Fruit fly (Drosophila melanogaster) S2 (cell line): ENCODE results near the gene CG13117.

Experiments
- CG8478 ChIP-seq: fragments of >200 bp; optimal IDR thresholded peaks from 2 replicates; lab custom pipeline; 2018
- CTCF ChIP-seq, 2 experiments: fragments of >200 bp; optimal IDR thresholded peaks; 2 replicates each; lab custom pipeline; 2018

The CG13117 gene

DNA sequence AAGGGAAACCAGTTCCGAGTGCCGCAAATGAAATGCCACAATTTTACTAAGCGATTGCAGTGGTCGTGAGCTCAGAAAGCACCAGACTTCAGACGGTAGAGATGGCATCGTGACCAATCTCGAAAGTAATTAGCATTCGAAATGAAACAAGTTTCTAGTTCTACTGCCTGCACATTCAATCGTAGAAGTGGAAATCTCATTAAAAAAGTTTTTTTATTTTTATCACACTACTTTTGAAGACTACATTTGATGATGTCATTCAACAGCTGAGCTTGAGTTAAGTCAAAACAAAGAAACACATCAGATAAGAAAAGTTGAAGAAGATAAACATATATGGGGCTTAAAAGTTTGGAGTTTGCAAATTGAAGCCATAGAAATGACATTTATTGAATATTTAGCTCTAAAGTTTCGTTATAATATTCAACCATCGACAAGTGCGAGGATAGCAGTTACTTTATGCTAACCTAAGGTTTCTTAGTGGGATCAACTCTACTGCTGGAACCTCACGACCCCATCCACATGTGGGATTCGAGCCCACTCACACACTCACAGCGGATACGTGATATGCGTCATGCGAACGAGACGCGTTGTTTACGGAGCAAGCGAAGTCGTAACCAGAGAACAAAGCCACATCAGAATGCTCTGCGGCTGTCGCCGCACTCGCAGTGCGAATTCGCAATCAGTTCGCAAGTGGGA is at the start of gene CG13117:
CG13117 (plus strand) TSS at position 646 of the 696 bp plus-strand sequence.
- no peak for TF ChIP-seq CG8478 (lab: Kevin White, UChicago)
- TF ChIP-seq CTCF (optimal IDR thresholded peaks at IDR 0.05; lab: Kevin White, UChicago) = no peak

- TF ChIP-seq CG8478 (lab: Kevin White, UChicago) (no peak), CTCF (optimal IDR thresholded peaks at IDR 0.05; lab: Kevin White, UChicago) (no peak)
These were observed 45.8 kb upstream of the CG13117 start for dm6 chr2L:9690550-9691197.

DNA sequence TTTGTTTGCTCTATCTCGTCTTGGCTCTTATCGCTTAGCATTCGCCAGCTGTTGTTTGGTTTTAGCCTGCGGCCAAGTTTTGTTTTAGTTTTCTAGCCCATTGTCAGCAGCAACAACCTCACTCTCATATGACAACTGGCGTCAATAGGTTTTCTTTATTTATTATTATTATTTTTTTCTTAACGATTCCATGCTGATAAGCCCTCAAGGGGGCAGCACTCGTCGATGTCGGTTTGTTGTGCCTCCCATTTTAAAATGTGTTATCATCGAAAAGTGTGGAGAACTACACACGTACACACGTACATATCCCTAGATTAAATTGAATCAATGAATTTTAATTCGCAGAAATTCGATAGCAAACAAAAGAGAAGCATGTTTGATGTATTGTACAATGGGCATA is 45.2 kb upstream of the CG13117 start:
- TF ChIP-seq CG8478 (lab: Kevin White, UChicago) (no peak), CTCF (optimal IDR thresholded peaks at IDR 0.05; lab: Kevin White, UChicago) (no peak)

DNA sequence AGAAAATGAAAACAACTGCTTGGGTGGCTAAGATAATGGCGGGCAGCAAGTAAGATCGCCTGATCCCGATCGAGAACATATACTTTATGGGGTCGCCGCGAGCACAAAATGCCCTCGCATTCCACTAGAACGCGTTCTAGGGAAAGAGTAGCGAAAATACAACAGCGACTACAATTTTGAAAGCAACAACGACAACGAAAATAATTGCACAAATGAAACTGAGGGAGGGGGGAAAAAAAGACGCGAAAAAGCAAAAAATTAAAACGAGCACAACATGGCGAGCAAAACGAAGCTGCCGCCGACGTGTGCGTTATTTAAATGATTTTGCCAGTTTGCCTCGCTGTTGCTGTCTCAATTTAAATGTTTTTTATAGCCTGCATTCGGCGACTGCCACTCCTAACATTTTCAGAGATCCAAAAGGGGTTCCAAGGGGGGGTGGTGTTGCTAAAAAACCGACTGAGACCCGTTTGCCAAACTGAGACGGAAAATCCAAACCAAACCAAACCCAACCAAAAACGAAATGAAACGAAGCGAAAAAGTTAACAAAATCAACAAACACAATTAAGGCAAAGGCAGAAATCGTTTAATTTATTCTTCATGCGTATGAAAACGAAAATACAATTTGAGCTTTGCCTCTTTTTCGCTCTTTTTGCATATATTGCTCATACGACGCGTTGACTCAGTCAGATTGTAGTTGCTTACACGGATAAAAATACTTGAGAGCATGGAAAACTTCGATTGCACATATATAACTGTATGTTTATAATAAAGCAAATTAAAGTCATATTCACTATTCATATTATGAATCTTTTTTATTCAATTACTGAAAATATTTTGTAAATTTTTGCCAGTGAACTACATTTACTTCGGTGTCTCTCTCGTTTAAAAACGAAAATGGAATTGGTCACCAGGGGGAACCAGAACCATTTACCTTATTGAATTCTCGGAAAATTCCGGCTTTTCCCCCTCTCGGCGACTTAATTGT is 43.8 kb upstream of the CG13117 start:
- TF ChIP-seq CTCF (optimal IDR thresholded peaks at IDR 0.05; lab: Kevin White, UChicago) (no peak), CG8478 (lab: Kevin White, UChicago) (no peak)

- TF ChIP-seq CG8478 (lab: Kevin White, UChicago) (no peak), CTCF (optimal IDR thresholded peaks at IDR 0.05; lab: Kevin White, UChicago) (no peak)
These were observed 42.4 kb upstream of the CG13117 start for dm6 chr2L:9693924-9694610.

- TF ChIP-seq CTCF (optimal IDR thresholded peaks at IDR 0.05; lab: Kevin White, UChicago) = no peak
- TF ChIP-seq CG8478 (lab: Kevin White, UChicago) = no peak
These were observed 40.7 kb upstream of the CG13117 start for dm6 chr2L:9695723-9696122.

DNA sequence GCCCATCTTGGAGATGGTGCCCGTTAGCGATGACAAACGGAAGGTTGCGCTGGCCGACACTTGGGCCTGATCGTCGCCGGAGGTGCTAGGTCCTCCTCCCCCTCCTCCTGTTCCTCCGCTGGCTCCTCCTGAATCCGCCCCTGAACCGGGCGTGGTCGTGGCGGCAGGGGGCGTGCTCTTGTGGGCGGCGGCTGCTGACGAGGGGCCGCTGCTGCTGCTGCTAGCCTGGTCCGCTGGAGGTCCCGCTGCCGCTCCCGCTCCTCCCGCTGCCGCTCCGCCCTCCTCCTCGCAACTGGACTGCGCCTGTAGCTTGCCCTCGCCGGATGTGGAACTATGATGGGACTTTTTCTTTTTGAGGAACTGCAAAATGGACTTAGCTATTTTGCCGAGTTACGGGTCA is 38.9 kb upstream of the CG13117 start:
- TF ChIP-seq CG8478 (lab: Kevin White, UChicago) (no peak), CTCF (optimal IDR thresholded peaks at IDR 0.05; lab: Kevin White, UChicago) (no peak)

- TF ChIP-seq CG8478 (lab: Kevin White, UChicago) (peak; percentile 3), CTCF (optimal IDR thresholded peaks at IDR 0.05; lab: Kevin White, UChicago) (no peak)
These were observed 38.1 kb upstream of the CG13117 start for dm6 chr2L:9698092-9698922.

- TF ChIP-seq CTCF (optimal IDR thresholded peaks at IDR 0.05; lab: Kevin White, UChicago) (peak in 1 of 2 experiments; percentile 17), CG8478 (lab: Kevin White, UChicago) (no peak)
These were observed 37.4 kb upstream of the CG13117 start, which contains the start of gene Pka-C1 for dm6 chr2L:9698923-9699493. Pka-C1 (minus strand) TSS chr2L:9699297.

DNA sequence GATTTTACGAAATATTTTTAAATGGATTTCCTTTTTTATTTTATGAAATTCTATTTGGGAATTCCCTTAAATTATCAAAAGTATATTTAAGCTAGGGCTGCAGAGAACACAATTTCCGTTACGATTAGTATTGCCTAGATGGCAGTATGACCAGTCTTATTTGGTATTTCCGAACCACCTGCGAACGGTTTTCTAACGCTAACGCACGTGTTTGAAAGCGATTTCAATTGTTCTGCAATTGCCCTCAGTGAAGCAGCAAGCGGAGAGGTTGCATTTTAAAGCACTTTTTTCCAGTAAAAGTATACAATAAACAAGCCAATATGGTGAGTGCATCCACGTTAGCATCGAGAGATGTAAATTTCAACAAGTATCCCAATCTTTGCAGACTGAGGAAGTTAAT is 36.8 kb upstream of the CG13117 start, which contains the start of gene hoip:
hoip (plus strand) TSS at position 177 of the 400 bp plus-strand sequence.
- TF ChIP-seq CG8478 (lab: Kevin White, UChicago) (no peak), CTCF (optimal IDR thresholded peaks at IDR 0.05; lab: Kevin White, UChicago) (no peak)

DNA sequence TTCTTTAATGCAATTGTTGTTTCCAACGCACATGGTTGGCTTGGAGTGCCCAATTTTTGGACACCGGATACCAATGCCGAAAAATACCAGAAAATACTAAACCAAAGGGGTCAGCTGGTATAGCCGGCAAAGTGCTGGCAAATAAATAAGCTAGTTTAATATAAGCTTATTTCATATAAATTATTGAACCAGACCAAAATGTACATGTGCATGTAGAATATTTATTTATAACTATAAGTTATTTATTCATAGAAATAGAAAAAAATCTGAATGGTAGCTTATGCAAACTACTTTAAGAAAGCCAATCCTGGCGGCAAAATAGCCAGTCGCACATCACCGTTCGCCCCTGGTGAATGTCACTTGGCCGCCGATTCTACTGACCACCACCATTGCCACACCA is 36.0 kb upstream of the CG13117 start, which contains the start of gene pelo:
pelo (plus strand) TSS at position 357 of the 400 bp plus-strand sequence.
- no peak for TF ChIP-seq CG8478 (lab: Kevin White, UChicago)
- no peak for TF ChIP-seq CTCF (optimal IDR thresholded peaks at IDR 0.05; lab: Kevin White, UChicago)

- TF ChIP-seq CG8478 (lab: Kevin White, UChicago) = no peak
- no peak for TF ChIP-seq CTCF (optimal IDR thresholded peaks at IDR 0.05; lab: Kevin White, UChicago)
These were observed 33.4 kb upstream of the CG13117 start for dm6 chr2L:9703000-9703399.

- TF ChIP-seq CTCF (optimal IDR thresholded peaks at IDR 0.05; lab: Kevin White, UChicago) (no peak), CG8478 (lab: Kevin White, UChicago) (no peak)
These were observed 32.1 kb upstream of the CG13117 start for dm6 chr2L:9704343-9704742.
